Worm (Caenorhabditis elegans) whole organism, L4 larva: ENCODE measurements around the gene mig-18.
"Not testable (repeated sequence)": the region's sequence is repeated elsewhere in the genome, so short reads cannot be mapped to it uniquely, and the experiment has no call there.

Source experiments
- ceh-82 ChIP-seq: sonication (generic microtip); optimal IDR thresholded peaks from 2 replicates; lab custom pipeline; 2017; ENCODE audit warnings: missing biosample characterization, missing genetic modification characterization
- ctbp-1 ChIP-seq: fragments of 200-800 bp; sonication (Bioruptor generic); IDR thresholded peaks from 2 replicates; pipeline ENCODE4 v1.3.6; 2022; ENCODE audit warnings: missing genetic modification reagents, missing genetic modification characterization, missing compliant biosample characterization
- dpl-1 ChIP-seq: fragments of 150-350 bp; optimal IDR thresholded peaks from 2 replicates; lab custom pipeline; 2014; ENCODE audit warnings: missing biosample characterization, missing genetic modification reagents, missing genetic modification characterization
- lin-15B ChIP-seq: fragments of 150-350 bp; sonication (generic microtip); optimal IDR thresholded peaks from 3 replicates; lab custom pipeline; 2014; ENCODE audit warnings: missing biosample characterization, missing genetic modification characterization
- lsy-2 ChIP-seq, 2 experiments: fragments of 150-350 bp in 1 of 2; sonication (generic microtip) in 1 of 2; optimal IDR thresholded peaks; 2 replicates each; lab custom pipeline; 2014 to 2017; ENCODE audit warnings: missing biosample characterization in 2 of 2, missing genetic modification characterization in 2 of 2
- madf-9 ChIP-seq: fragments of 200-800 bp; sonication (Bioruptor generic); conservative IDR thresholded peaks from 2 replicates; pipeline ENCODE4 v1.3.6; 2022; ENCODE audit warnings: missing genetic modification reagents, missing genetic modification characterization, missing compliant biosample characterization
- nhr-11 ChIP-seq: fragments of 150-350 bp; optimal IDR thresholded peaks from 2 replicates; lab custom pipeline; 2014; ENCODE audit warnings: missing biosample characterization, missing genetic modification characterization
- nhr-237 ChIP-seq: sonication (generic microtip); optimal IDR thresholded peaks from 2 replicates; lab custom pipeline; 2017; ENCODE audit warnings: missing biosample characterization, missing genetic modification characterization
- nhr-25 ChIP-seq: sonication (generic microtip); optimal IDR thresholded peaks from 2 replicates; lab custom pipeline; 2017; ENCODE audit warnings: missing genetic modification characterization, mild to moderate bottlenecking, missing compliant biosample characterization, antibody characterized with exemption, moderate library complexity, borderline replicate concordance; ENCODE audit not compliant: insufficient read depth
- nhr-42 ChIP-seq: fragments of 200-800 bp; sonication (Bioruptor generic); IDR thresholded peaks from 2 replicates; pipeline ENCODE4 v1.3.6; 2022; ENCODE audit warnings: missing genetic modification characterization, missing compliant biosample characterization
- nhr-77 ChIP-seq: fragments of 150-350 bp; optimal IDR thresholded peaks from 2 replicates; lab custom pipeline; 2014; ENCODE audit warnings: missing biosample characterization, missing genetic modification characterization
- pha-4 ChIP-seq, 2 experiments: fragments of 150-350 bp in 1 of 2; fragments of 200-800 bp in 1 of 2; sonication (Bioruptor generic) in 1 of 2; IDR thresholded peaks in 1 of 2; optimal IDR thresholded peaks in 1 of 2; 2 replicates each; pipeline versions ENCODE4 v1.3.6 to Lab custom; 2014 to 2022; ENCODE audit warnings: missing genetic modification characterization in 2 of 2, missing genetic modification reagents in 2 of 2, missing biosample characterization in 1 of 2, missing compliant biosample characterization in 1 of 2
- zag-1 ChIP-seq: fragments of 150-350 bp; optimal IDR thresholded peaks from 2 replicates; lab custom pipeline; 2014; ENCODE audit warnings: missing biosample characterization, missing genetic modification characterization
- ztf-11 ChIP-seq: fragments of 150-350 bp; optimal IDR thresholded peaks from 2 replicates; lab custom pipeline; 2014; ENCODE audit warnings: missing biosample characterization, missing genetic modification characterization

DNA sequence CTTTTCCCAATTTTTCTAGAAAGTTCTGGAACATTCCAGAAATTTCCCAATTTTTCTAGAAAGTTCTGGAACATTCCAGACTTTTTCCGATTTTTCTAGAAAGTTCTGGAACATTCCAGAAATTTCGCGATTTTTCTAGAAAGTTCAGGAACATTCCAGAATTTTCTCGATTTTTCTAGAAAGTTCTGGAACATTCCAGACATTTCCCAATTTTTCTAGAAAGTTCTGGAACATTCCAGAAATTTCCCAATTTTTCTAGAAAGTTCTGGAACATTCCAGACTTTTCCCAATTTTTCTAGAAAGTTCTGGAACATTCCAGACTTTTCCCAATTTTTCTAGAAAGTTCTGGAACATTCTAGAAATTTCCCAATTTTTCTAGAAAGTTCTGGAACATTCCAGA lies 44.4 kb downstream of the mig-18 start:
- TF ChIP-seq nhr-25 (tag; lab: Kevin White, UChicago); ctbp-1; dpl-1 (GFP tag; lab: Kevin White, UChicago); nhr-11 (tag; lab: Kevin White, UChicago); nhr-42 (GFP tag; lab: Robert Waterston, UW); nhr-237 (tag; lab: Kevin White, UChicago); madf-9 (GFP tag; lab: Robert Waterston, UW); zag-1 (tag; lab: Kevin White, UChicago); nhr-77 (tag; lab: Kevin White, UChicago); pha-4 (tag; optimal IDR thresholded peaks at IDR 0.05; lab: Kevin White, UChicago); ceh-82; lin-15B (tag; lab: Kevin White, UChicago); ztf-11 (tag; lab: Kevin White, UChicago); lsy-2 (tag; optimal IDR thresholded peaks at IDR 0.05; lab: Kevin White, UChicago): not testable (repeated sequence)
- TF ChIP-seq pha-4 (GFP tag; IDR thresholded peaks at IDR 0.05; lab: Robert Waterston, UW): peak; percentile 81
